Fruit fly (Drosophila melanogaster) whole organism, embryonic: ENCODE results near the gene CG33096.

Experiments used
- Abd-B ChIP-seq: fragments of 200-800 bp; sonication (Bioruptor generic); optimal IDR thresholded peaks from 2 replicates; lab custom pipeline; 2018; ENCODE audit warnings: missing biosample characterization, mild to moderate bottlenecking, missing genetic modification characterization, moderate library complexity
- CG12155 ChIP-seq: fragments of 200-800 bp; sonication (Bioruptor generic); optimal IDR thresholded peaks from 3 replicates; lab custom pipeline; 2016; ENCODE audit warnings: missing biosample characterization, missing genetic modification characterization
- Fer3 ChIP-seq: fragments of 200-800 bp; sonication (Bioruptor generic); optimal IDR thresholded peaks from 2 replicates; lab custom pipeline; 2018; ENCODE audit warnings: missing biosample characterization, mild to moderate bottlenecking, missing genetic modification characterization, moderate library complexity
- Hr78 ChIP-seq, 2 experiments: fragments of 200-800 bp in 1 of 2; fragments of >200 bp in 1 of 2; sonication (Bioruptor generic) in 1 of 2; optimal IDR thresholded peaks; 2 replicates each; lab custom pipeline; 2017 to 2019; ENCODE audit warnings: missing biosample characterization in 2 of 2, missing genetic modification characterization in 2 of 2, mild to moderate bottlenecking in 1 of 2, moderate library complexity in 1 of 2
- croc ChIP-seq: fragments of 200-800 bp; sonication (Bioruptor generic); conservative IDR thresholded peaks from 3 replicates; pipeline ENCODE4 v1.3.6; 2022; ENCODE audit warnings: missing biosample characterization, missing genetic modification characterization
- dan ChIP-seq: fragments of 200-800 bp; sonication (Bioruptor generic); IDR thresholded peaks from 2 replicates; pipeline ENCODE4 v1.3.6; 2022; ENCODE audit warnings: missing biosample characterization, missing genetic modification characterization
- jumu ChIP-seq: fragments of 200-800 bp; sonication (Bioruptor generic); optimal IDR thresholded peaks from 3 replicates; lab custom pipeline; 2016; ENCODE audit warnings: missing biosample characterization, missing genetic modification characterization
- klu ChIP-seq: fragments of 200-800 bp; sonication (Bioruptor generic); IDR thresholded peaks from 2 replicates; pipeline ENCODE4 v1.3.6; 2022; ENCODE audit warnings: missing biosample characterization, missing genetic modification characterization
- nmo ChIP-seq: fragments of 200-800 bp; sonication (Bioruptor generic); optimal IDR thresholded peaks from 2 replicates; lab custom pipeline; 2018; ENCODE audit warnings: missing biosample characterization, mild to moderate bottlenecking, missing genetic modification characterization, moderate library complexity
- phol ChIP-seq: fragments of 200-800 bp; sonication (Bioruptor generic); optimal IDR thresholded peaks from 3 replicates; lab custom pipeline; 2018; ENCODE audit warnings: missing biosample characterization, mild to moderate bottlenecking, missing genetic modification characterization, moderate library complexity

- TF ChIP-seq dan, result no peak
- TF ChIP-seq phol (tag; lab: Kevin White, UChicago), result no peak
- TF ChIP-seq jumu, result no peak
- no peak for TF ChIP-seq CG12155 (GFP tag; lab: Kevin White, UChicago)
- no peak for TF ChIP-seq Hr78 (GFP tag; optimal IDR thresholded peaks at IDR 0.05; lab: Kevin White, UChicago)
- TF ChIP-seq Abd-B (GFP tag; lab: Kevin White, UChicago), result no peak
- no peak for TF ChIP-seq klu
- no peak for TF ChIP-seq Fer3 (tag; lab: Kevin White, UChicago)
- no peak for TF ChIP-seq nmo (GFP tag; lab: Kevin White, UChicago)
- no peak for TF ChIP-seq croc (GFP tag; lab: Robert Waterston, UW)
Measured at dm6 chr3R:25102253-25102652, 4.8 kb downstream of the CG33096 start, which contains the start of gene CG45095.
